Fruit fly (Drosophila melanogaster): Measurements from ENCODE around the gene Hsp26.

Gene Hsp26

DNA sequence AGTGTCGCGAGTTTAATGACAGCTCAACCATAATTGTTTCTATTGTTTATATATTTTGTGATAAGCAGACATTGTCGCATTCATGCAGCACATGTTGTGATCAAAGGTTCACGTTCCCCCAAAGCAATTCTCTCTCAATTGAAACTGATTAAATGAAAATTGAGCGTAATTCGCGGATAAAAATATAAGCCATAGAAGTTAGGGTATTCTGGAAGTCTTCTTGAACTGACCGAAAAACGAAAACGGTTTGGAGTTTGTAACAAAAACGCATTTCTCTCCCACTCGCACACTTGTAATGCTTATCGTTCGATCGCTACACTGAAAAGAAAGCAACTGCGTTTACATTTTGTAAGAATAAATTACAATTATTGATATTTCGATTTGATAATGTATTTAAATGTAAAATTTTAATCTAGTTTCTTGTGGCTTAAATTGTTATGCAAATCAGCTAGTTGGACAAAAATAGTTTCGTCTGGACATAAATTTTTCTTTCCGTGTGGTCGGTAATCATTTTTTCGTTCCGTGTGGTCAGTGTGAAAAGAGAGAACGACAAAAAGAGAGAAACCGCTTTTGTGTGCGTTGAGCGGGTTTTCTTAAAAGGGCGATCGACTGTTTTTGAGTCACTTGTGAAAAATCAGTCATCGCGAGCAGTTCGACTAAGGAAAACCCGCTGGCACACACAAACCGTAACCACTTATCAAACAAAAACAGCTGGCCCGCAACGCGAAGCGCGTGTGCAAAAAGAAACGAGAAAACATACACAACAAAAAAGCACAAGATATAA is 45.6 kb upstream of the Hsp26 start, which contains the start of gene aay (continued):
- TF ChIP-seq CG17568 (GFP tag; optimal IDR thresholded peaks at IDR 0.05) = peak; percentile 99
- peak; percentile 99 for TF ChIP-seq BtbVII (GFP tag; optimal IDR thresholded peaks at IDR 0.05)
- TF ChIP-seq ash1 (GFP tag; optimal IDR thresholded peaks at IDR 0.05) = peak; percentile 87
- TF ChIP-seq ci (GFP tag; IDR thresholded peaks at IDR 0.05) = peak; percentile 99
- TF ChIP-seq CG6175 (GFP tag; IDR thresholded peaks at IDR 0.05) = peak; percentile 95
- peak; percentile 86 for TF ChIP-seq CG10321 (GFP tag; IDR thresholded peaks at IDR 0.05)
- peak; percentile 87 for TF ChIP-seq pros (GFP tag; optimal IDR thresholded peaks at IDR 0.05)
- peak; percentile 75 for TF ChIP-seq Kr (GFP tag; optimal IDR thresholded peaks at IDR 0.05)
- peak; percentile 98 for TF ChIP-seq odd (GFP tag; optimal IDR thresholded peaks at IDR 0.05)
- no peak for TF ChIP-seq HLHmδ (GFP tag; optimal IDR thresholded peaks at IDR 0.05)
- TF ChIP-seq CG14667 (GFP tag; IDR thresholded peaks at IDR 0.05) = peak; percentile 96
- TF ChIP-seq Nf-YB (GFP tag; optimal IDR thresholded peaks at IDR 0.05) = peak; percentile 92
- TF ChIP-seq ac (GFP tag; optimal IDR thresholded peaks at IDR 0.05) = peak; percentile 98
- TF ChIP-seq h (optimal IDR thresholded peaks at IDR 0.05) = no peak
- peak; percentile 99 for TF ChIP-seq slbo (GFP tag; IDR thresholded peaks at IDR 0.05)
- peak; percentile 99 for TF ChIP-seq Fer1 (GFP tag; optimal IDR thresholded peaks at IDR 0.05)
- TF ChIP-seq Med (GFP tag) = peak; percentile 100
- TF ChIP-seq CG13894 (tag; optimal IDR thresholded peaks at IDR 0.05) = peak; percentile 97
- peak; percentile 99 for TF ChIP-seq phol (tag; optimal IDR thresholded peaks at IDR 0.05)
- TF ChIP-seq Gsc (GFP tag; IDR thresholded peaks at IDR 0.05) = peak; percentile 95
- peak; percentile 99 for TF ChIP-seq CG2678 (tag; optimal IDR thresholded peaks at IDR 0.05)
- peak; percentile 99 for TF ChIP-seq bab2 (GFP tag; optimal IDR thresholded peaks at IDR 0.05)
- peak; percentile 97 for TF ChIP-seq Awh (GFP tag; IDR thresholded peaks at IDR 0.05)
- peak; percentile 97 for TF ChIP-seq ewg (GFP tag; optimal IDR thresholded peaks at IDR 0.05)
- TF ChIP-seq pho (GFP tag; optimal IDR thresholded peaks at IDR 0.05) = peak; percentile 98
- peak; percentile 92 for TF ChIP-seq CG10431 (GFP tag; optimal IDR thresholded peaks at IDR 0.05)
- peak; percentile 99 for TF ChIP-seq CG12659 (GFP tag; optimal IDR thresholded peaks at IDR 0.05)
- TF ChIP-seq CG10565 (GFP tag; optimal IDR thresholded peaks at IDR 0.05) = peak; percentile 95
- TF ChIP-seq CG9817 (tag; optimal IDR thresholded peaks at IDR 0.05) = peak; percentile 98
- peak; percentile 98 for TF ChIP-seq CG17385 (GFP tag; optimal IDR thresholded peaks at IDR 0.05)
- TF ChIP-seq dmrt11E (tag; optimal IDR thresholded peaks at IDR 0.05) = peak; percentile 99
- peak; percentile 95 for TF ChIP-seq repo (GFP tag; optimal IDR thresholded peaks at IDR 0.05)
- TF ChIP-seq CG2889 (GFP tag; IDR thresholded peaks at IDR 0.05) = peak; percentile 97
- peak; percentile 97 for TF ChIP-seq otp (GFP tag; IDR thresholded peaks at IDR 0.05)
- peak; percentile 99 for TF ChIP-seq Hsf (GFP tag; optimal IDR thresholded peaks at IDR 0.05)
- TF ChIP-seq Lhr (GFP tag; optimal IDR thresholded peaks at IDR 0.05) = peak; percentile 96
- peak; percentile 21 for TF ChIP-seq Dp (GFP tag; optimal IDR thresholded peaks at IDR 0.05)
- peak; percentile 97 for TF ChIP-seq danr (GFP tag; IDR thresholded peaks at IDR 0.05)
- peak; percentile 85 for TF ChIP-seq luna (GFP tag; optimal IDR thresholded peaks at IDR 0.05)
- TF ChIP-seq Mes4 (GFP tag; optimal IDR thresholded peaks at IDR 0.05) = peak; percentile 98
- peak; percentile 99 for TF ChIP-seq dysf (GFP tag; IDR thresholded peaks at IDR 0.05)
- TF ChIP-seq mam (GFP tag; optimal IDR thresholded peaks at IDR 0.05) = peak; percentile 97
- TF ChIP-seq Bdp1 (GFP tag; optimal IDR thresholded peaks at IDR 0.05) = peak; percentile 94
- TF ChIP-seq CG32772 (GFP tag; IDR thresholded peaks at IDR 0.05) = peak; percentile 98
- TF ChIP-seq D19A (tag; optimal IDR thresholded peaks at IDR 0.05) = peak; percentile 99
- peak; percentile 99 for TF ChIP-seq HmgZ (tag; optimal IDR thresholded peaks at IDR 0.05)
- TF ChIP-seq cwo (GFP tag; optimal IDR thresholded peaks at IDR 0.05) = peak; percentile 97
- no peak for TF ChIP-seq sna (GFP tag; IDR thresholded peaks at IDR 0.05; ENCODE audit: partially characterized antibody)
- TF ChIP-seq CG8089 (GFP tag; optimal IDR thresholded peaks at IDR 0.05) = peak; percentile 97
